Worm (Caenorhabditis elegans) whole organism, L1 larva: ENCODE results near the gene hum-8.
A peak's percentile ranks its signal among the peaks of the same experiment; 100 is the strongest.

ENCODE experiments used
- C04F5.9 ChIP-seq: sonication (generic microtip); optimal IDR thresholded peaks from 2 replicates; lab custom pipeline; 2016; ENCODE audit warnings: missing genetic modification characterization, missing compliant biosample characterization
- C34B4.2 ChIP-seq: sonication (generic microtip); optimal IDR thresholded peaks from 2 replicates; lab custom pipeline; 2017; ENCODE audit warnings: mild to moderate bottlenecking, missing genetic modification characterization, missing compliant biosample characterization
- Y116A8C.19 ChIP-seq: sonication (generic microtip); optimal IDR thresholded peaks from 2 replicates; lab custom pipeline; 2016; ENCODE audit warnings: missing compliant biosample characterization, missing genetic modification characterization, borderline replicate concordance
- aha-1 ChIP-seq: fragments of 150-350 bp; optimal IDR thresholded peaks from 2 replicates; lab custom pipeline; 2014; ENCODE audit warnings: missing biosample characterization, missing genetic modification characterization
- aly-2 ChIP-seq: fragments of 150-350 bp; optimal IDR thresholded peaks from 2 replicates; lab custom pipeline; 2014; ENCODE audit warnings: missing biosample characterization, missing genetic modification characterization
- ama-1 ChIP-seq: fragments of 150-350 bp; optimal IDR thresholded peaks from 2 replicates; lab custom pipeline; 2014
- ceh-8 ChIP-seq: fragments of 200-800 bp; sonication (Bioruptor generic); optimal IDR thresholded peaks from 2 replicates; lab custom pipeline; 2018; ENCODE audit warnings: mild to moderate bottlenecking, missing genetic modification characterization, moderate library complexity, missing compliant biosample characterization
- ceh-88 ChIP-seq: fragments of 200-800 bp; sonication (Bioruptor generic); IDR thresholded peaks from 2 replicates; pipeline ENCODE4 v1.3.6; 2022; ENCODE audit warnings: missing genetic modification characterization, missing compliant biosample characterization
- ceh-90 ChIP-seq: sonication (generic microtip); optimal IDR thresholded peaks from 2 replicates; lab custom pipeline; 2016; ENCODE audit warnings: missing genetic modification characterization, missing compliant biosample characterization
- ces-1 ChIP-seq: fragments of 150-350 bp; optimal IDR thresholded peaks from 2 replicates; lab custom pipeline; 2014; ENCODE audit warnings: missing biosample characterization, missing genetic modification reagents, missing genetic modification characterization
- dpl-1 ChIP-seq, 3 experiments: fragments of 150-350 bp in 2 of 3; sonication (generic microtip) in 1 of 3; optimal IDR thresholded peaks; 2 replicates each; lab custom pipeline; 2014 to 2017; ENCODE audit warnings: missing biosample characterization in 3 of 3, missing genetic modification characterization in 3 of 3, missing genetic modification reagents in 3 of 3
- efl-1 ChIP-seq, 4 experiments: fragments of 150-350 bp; optimal IDR thresholded peaks in 3 of 4; peaks in 1 of 4; 1 replicate in 1 of 4; 2 replicates in 3 of 4; lab custom pipeline; 2014; ENCODE audit warnings: missing biosample characterization in 2 of 4, missing genetic modification characterization in 2 of 4, missing genetic modification reagents in 2 of 4
- efl-3 ChIP-seq: fragments of 200-800 bp; sonication (Bioruptor generic); optimal IDR thresholded peaks from 2 replicates; lab custom pipeline; 2018; ENCODE audit warnings: mild to moderate bottlenecking, missing genetic modification characterization, missing compliant biosample characterization
- elt-2 ChIP-seq: sonication (generic microtip); optimal IDR thresholded peaks from 2 replicates; lab custom pipeline; 2016; ENCODE audit warnings: missing genetic modification characterization, mild to moderate bottlenecking, inconsistent platforms, missing compliant biosample characterization, missing genetic modification reagents
- elt-3 ChIP-seq, 6 experiments: fragments of 150-350 bp in 1 of 6; sonication (generic microtip); optimal IDR thresholded peaks; 2 replicates each; lab custom pipeline; 2017 to 2018; ENCODE audit warnings: missing biosample characterization in 6 of 6, missing genetic modification characterization in 6 of 6, inconsistent platforms in 1 of 6
- ets-5 ChIP-seq: fragments of 200-800 bp; sonication (Bioruptor generic); IDR thresholded peaks from 2 replicates; pipeline ENCODE4 v1.3.6; 2022; ENCODE audit warnings: missing genetic modification characterization, missing compliant biosample characterization
- fkh-10 ChIP-seq: sonication (generic microtip); optimal IDR thresholded peaks from 2 replicates; lab custom pipeline; 2017; ENCODE audit warnings: missing biosample characterization, missing genetic modification reagents, missing genetic modification characterization
- fkh-8 ChIP-seq: sonication (generic microtip); optimal IDR thresholded peaks from 2 replicates; lab custom pipeline; 2016; ENCODE audit warnings: mild to moderate bottlenecking, missing genetic modification characterization, missing compliant biosample characterization
- hpl-2 ChIP-seq: fragments of 150-350 bp; optimal IDR thresholded peaks from 2 replicates; lab custom pipeline; 2014; ENCODE audit warnings: missing biosample characterization, missing genetic modification reagents, missing genetic modification characterization
- irx-1 ChIP-seq: sonication (generic microtip); optimal IDR thresholded peaks from 2 replicates; lab custom pipeline; 2016; ENCODE audit warnings: missing genetic modification characterization, missing compliant biosample characterization
- isw-1 ChIP-seq: fragments of 200-800 bp; sonication (Bioruptor generic); IDR thresholded peaks from 2 replicates; pipeline ENCODE4 v1.3.6; 2022; ENCODE audit warnings: missing genetic modification characterization, missing compliant biosample characterization
- lin-13 ChIP-seq: fragments of 150-350 bp; optimal IDR thresholded peaks from 2 replicates; lab custom pipeline; 2014; ENCODE audit warnings: missing biosample characterization, missing genetic modification reagents, missing genetic modification characterization
- lin-14 ChIP-seq: fragments of 200-800 bp; sonication (Bioruptor generic); optimal IDR thresholded peaks from 2 replicates; lab custom pipeline; 2018; ENCODE audit warnings: mild to moderate bottlenecking, missing genetic modification characterization, moderate library complexity, missing compliant biosample characterization
- lin-39 ChIP-seq: fragments of 150-350 bp; optimal IDR thresholded peaks from 2 replicates; lab custom pipeline; 2014; ENCODE audit warnings: missing biosample characterization, missing genetic modification reagents, missing genetic modification characterization
- lir-3 ChIP-seq: sonication (generic microtip); optimal IDR thresholded peaks from 2 replicates; lab custom pipeline; 2016; ENCODE audit warnings: mild to moderate bottlenecking, missing genetic modification characterization, moderate library complexity, missing compliant biosample characterization; ENCODE audit not compliant: poor library complexity
- mab-9 ChIP-seq: fragments of 200-800 bp; sonication (Bioruptor generic); IDR thresholded peaks from 2 replicates; pipeline ENCODE4 v1.3.6; 2022; ENCODE audit warnings: missing genetic modification reagents, missing genetic modification characterization, missing compliant biosample characterization
- nhr-11 ChIP-seq: fragments of 150-350 bp; optimal IDR thresholded peaks from 2 replicates; lab custom pipeline; 2014; ENCODE audit warnings: missing biosample characterization, missing genetic modification characterization
- nhr-12 ChIP-seq: sonication (generic microtip); optimal IDR thresholded peaks from 2 replicates; lab custom pipeline; 2017; ENCODE audit warnings: missing biosample characterization, missing genetic modification characterization
- nhr-19 ChIP-seq: fragments of 200-800 bp; sonication (Bioruptor generic); conservative IDR thresholded peaks from 2 replicates; pipeline ENCODE4 v1.3.6; 2022; ENCODE audit warnings: missing genetic modification characterization, missing compliant biosample characterization
- nhr-20 ChIP-seq: sonication (generic microtip); optimal IDR thresholded peaks from 2 replicates; lab custom pipeline; 2016; ENCODE audit warnings: mild to moderate bottlenecking, missing genetic modification characterization, missing compliant biosample characterization
- nhr-237 ChIP-seq: fragments of 150-350 bp; optimal IDR thresholded peaks from 2 replicates; lab custom pipeline; 2014; ENCODE audit warnings: missing biosample characterization, missing genetic modification characterization
- nhr-28 ChIP-seq: fragments of 150-350 bp; optimal IDR thresholded peaks from 2 replicates; lab custom pipeline; 2014; ENCODE audit warnings: missing biosample characterization, missing genetic modification characterization
- nhr-76 ChIP-seq: sonication (generic microtip); optimal IDR thresholded peaks from 2 replicates; lab custom pipeline; 2017; ENCODE audit warnings: missing biosample characterization, missing genetic modification characterization
- nhr-77 ChIP-seq: fragments of 150-350 bp; optimal IDR thresholded peaks from 2 replicates; lab custom pipeline; 2014; ENCODE audit warnings: missing biosample characterization, missing genetic modification characterization
- nhr-84 ChIP-seq: sonication (generic microtip); optimal IDR thresholded peaks from 2 replicates; lab custom pipeline; 2017; ENCODE audit warnings: missing biosample characterization, missing genetic modification characterization
- nhr-85 ChIP-seq: sonication (generic microtip); peaks from one replicate; lab custom pipeline; 2016; ENCODE audit warnings: missing genetic modification characterization, inconsistent platforms, missing compliant biosample characterization
- pax-3 ChIP-seq: fragments of 200-800 bp; sonication (Bioruptor generic); optimal IDR thresholded peaks from 2 replicates; lab custom pipeline; 2018; ENCODE audit warnings: mild to moderate bottlenecking, missing genetic modification characterization, moderate library complexity, missing compliant biosample characterization
- skn-1 ChIP-seq: fragments of 150-350 bp; optimal IDR thresholded peaks from 2 replicates; lab custom pipeline; 2014; ENCODE audit warnings: missing biosample characterization, missing genetic modification characterization
- snpc-4 ChIP-seq: fragments of 150-350 bp; optimal IDR thresholded peaks from 2 replicates; lab custom pipeline; 2014; ENCODE audit warnings: missing biosample characterization, missing genetic modification characterization
- sox-4 ChIP-seq: sonication (generic microtip); optimal IDR thresholded peaks from 2 replicates; lab custom pipeline; 2016; ENCODE audit warnings: missing genetic modification characterization, missing compliant biosample characterization
- sptf-1 ChIP-seq: fragments of 150-350 bp; optimal IDR thresholded peaks from 2 replicates; lab custom pipeline; 2014; ENCODE audit warnings: missing biosample characterization, missing genetic modification characterization
- sup-37 ChIP-seq: fragments of 200-800 bp; sonication (Bioruptor generic); optimal IDR thresholded peaks from 2 replicates; lab custom pipeline; 2018; ENCODE audit warnings: mild to moderate bottlenecking, missing genetic modification characterization, missing compliant biosample characterization
- swsn-7 ChIP-seq: sonication (generic microtip); optimal IDR thresholded peaks from 2 replicates; lab custom pipeline; 2016; ENCODE audit warnings: missing genetic modification characterization, missing compliant biosample characterization
- tbx-2 ChIP-seq: sonication (generic microtip); optimal IDR thresholded peaks from 2 replicates; lab custom pipeline; 2016; ENCODE audit warnings: missing genetic modification characterization, missing compliant biosample characterization
- tlp-1 ChIP-seq: fragments of 150-350 bp; optimal IDR thresholded peaks from 2 replicates; lab custom pipeline; 2014; ENCODE audit warnings: missing biosample characterization, missing genetic modification characterization
- unc-130 ChIP-seq: fragments of 150-350 bp; optimal IDR thresholded peaks from 2 replicates; lab custom pipeline; 2017; ENCODE audit warnings: missing biosample characterization, missing genetic modification characterization, inconsistent platforms
- vab-15 ChIP-seq: sonication (generic microtip); optimal IDR thresholded peaks from 2 replicates; lab custom pipeline; 2017; ENCODE audit warnings: missing genotype, mild to moderate bottlenecking, missing genetic modification characterization, missing compliant biosample characterization
- zag-1 ChIP-seq: fragments of 150-350 bp; optimal IDR thresholded peaks from 2 replicates; lab custom pipeline; 2014; ENCODE audit warnings: missing biosample characterization, missing genetic modification characterization
- zip-4 ChIP-seq: fragments of 200-800 bp; sonication (Bioruptor generic); optimal IDR thresholded peaks from 2 replicates; lab custom pipeline; 2018; ENCODE audit warnings: mild to moderate bottlenecking, missing genetic modification characterization, moderate library complexity, missing compliant biosample characterization
- ztf-11 ChIP-seq, 2 experiments: sonication (generic microtip); optimal IDR thresholded peaks; 2 replicates each; lab custom pipeline; 2016 to 2017; ENCODE audit warnings: missing genetic modification characterization in 2 of 2, missing biosample characterization in 1 of 2, missing compliant biosample characterization in 1 of 2

Gene hum-8

DNA sequence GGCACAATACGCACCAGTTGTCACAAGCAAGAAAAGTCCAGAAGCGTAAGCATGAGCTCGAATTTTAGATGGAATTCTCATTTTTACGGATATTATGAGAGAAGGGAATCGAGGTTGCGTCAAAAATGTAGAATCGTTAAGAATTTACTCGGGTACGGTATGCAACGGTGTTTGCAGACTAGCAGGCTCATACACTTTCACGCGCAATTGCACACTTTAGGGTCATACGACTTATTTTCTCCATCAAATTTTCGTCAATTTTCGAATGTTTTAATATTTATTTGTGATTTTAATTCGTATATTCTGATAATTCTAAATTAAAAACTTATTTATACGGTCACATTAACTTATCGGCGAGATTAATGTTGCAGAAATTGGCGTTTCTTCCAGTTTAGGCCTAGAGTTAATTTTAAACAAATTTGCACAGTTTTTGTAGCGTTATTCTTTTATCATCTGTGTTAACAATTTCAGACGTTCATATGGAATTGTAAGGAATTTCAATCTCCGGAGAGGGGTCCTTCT lies 46.9 kb downstream of the hum-8 start, which contains the start of the genes T07A9.15 and nog-1 (continued):
- TF ChIP-seq lir-3 (peak; percentile 18), nhr-19 (GFP tag; lab: Robert Waterston, UW) (peak; percentile 54), nhr-77 (tag; lab: Kevin White, UChicago) (peak; percentile 53), ces-1 (GFP tag; lab: Kevin White, UChicago) (no peak), irx-1 (tag; lab: Kevin White, UChicago) (peak; percentile 6), lin-39 (peak; percentile 29), pax-3 (tag; lab: Kevin White, UChicago) (peak; percentile 23), fkh-8 (tag; lab: Kevin White, UChicago) (peak; percentile 69), fkh-10 (GFP tag; lab: Kevin White, UChicago) (peak; percentile 32), skn-1 (tag; lab: Kevin White, UChicago) (peak; percentile 33), aly-2 (peak; percentile 37), elt-3 (tag; optimal IDR thresholded peaks at IDR 0.05; lab: Kevin White, UChicago) (peak in 2 of 6 experiments; percentile 22 to 48), mab-9 (GFP tag; lab: Robert Waterston, UW) (no peak), isw-1 (GFP tag; lab: Robert Waterston, UW) (peak; percentile 56), nhr-28 (tag; lab: Kevin White, UChicago) (no peak)

- TF ChIP-seq nhr-20: peak; percentile 92
- no peak for TF ChIP-seq aly-2
- TF ChIP-seq C04F5.9 (tag; lab: Kevin White, UChicago): peak; percentile 73
- peak; percentile 92 for TF ChIP-seq nhr-85 (tag; lab: Kevin White, UChicago)
- peak; percentile 74 for TF ChIP-seq elt-2 (tag; lab: Kevin White, UChicago)
- TF ChIP-seq ceh-8: peak; percentile 77
- TF ChIP-seq ceh-88 (GFP tag; lab: Robert Waterston, UW): peak; percentile 65
- peak; percentile 66 to 73 (median 71) for TF ChIP-seq dpl-1 (GFP tag; optimal IDR thresholded peaks at IDR 0.05; lab: Kevin White, UChicago)
- TF ChIP-seq efl-1 (optimal IDR thresholded peaks at IDR 0.05; lab: Kevin White, UChicago): peak; percentile 80 to 81
- peak; percentile 69 to 98 for TF ChIP-seq efl-1 (GFP tag; optimal IDR thresholded peaks at IDR 0.05 in 1 of 2; lab: Kevin White, UChicago)
- peak in 1 of 2 experiments; percentile 96 for TF ChIP-seq ztf-11 (tag; optimal IDR thresholded peaks at IDR 0.05; lab: Kevin White, UChicago)
- no peak for TF ChIP-seq ets-5 (GFP tag; lab: Robert Waterston, UW)
- TF ChIP-seq nhr-11 (tag; lab: Kevin White, UChicago): peak; percentile 52
- TF ChIP-seq zag-1 (tag; lab: Kevin White, UChicago): no peak
- TF ChIP-seq ceh-90 (tag; lab: Kevin White, UChicago): peak; percentile 49
- TF ChIP-seq efl-3 (GFP tag; lab: Kevin White, UChicago): peak; percentile 76
- TF ChIP-seq nhr-237 (tag; lab: Kevin White, UChicago): peak; percentile 41
- TF ChIP-seq zip-4 (GFP tag; lab: Kevin White, UChicago): peak; percentile 65
- TF ChIP-seq lin-13 (GFP tag; lab: Kevin White, UChicago): peak; percentile 83
- peak; percentile 90 for TF ChIP-seq sox-4 (tag; lab: Kevin White, UChicago)
- peak; percentile 93 for TF ChIP-seq tbx-2 (tag; lab: Kevin White, UChicago)
- TF ChIP-seq aha-1: no peak
- TF ChIP-seq vab-15: peak; percentile 87
- TF ChIP-seq irx-1 (tag; lab: Kevin White, UChicago): peak; percentile 73
- peak; percentile 60 for TF ChIP-seq hpl-2 (GFP tag; lab: Kevin White, UChicago)
- peak; percentile 88 for TF ChIP-seq lin-14 (GFP tag; lab: Kevin White, UChicago)
- peak; percentile 5 for TF ChIP-seq ama-1 (lab: Kevin White, UChicago)
- TF ChIP-seq sup-37: peak; percentile 70
- no peak for TF ChIP-seq nhr-76
- TF ChIP-seq C34B4.2 (tag; lab: Kevin White, UChicago): no peak
- TF ChIP-seq nhr-84: no peak
- TF ChIP-seq Y116A8C.19 (tag; lab: Kevin White, UChicago): peak; percentile 7
- TF ChIP-seq nhr-28 (tag; lab: Kevin White, UChicago): no peak
- peak; percentile 89 for TF ChIP-seq pax-3 (tag; lab: Kevin White, UChicago)
- TF ChIP-seq nhr-12 (tag; lab: Kevin White, UChicago): no peak
- TF ChIP-seq sptf-1 (tag; lab: Kevin White, UChicago): no peak
- TF ChIP-seq ces-1 (GFP tag; lab: Kevin White, UChicago): no peak
- peak; percentile 83 for TF ChIP-seq snpc-4 (tag; lab: Kevin White, UChicago)
- TF ChIP-seq swsn-7 (tag; lab: Kevin White, UChicago): peak; percentile 95
- TF ChIP-seq unc-130 (tag; lab: Kevin White, UChicago): peak; percentile 97
- TF ChIP-seq tlp-1 (tag; lab: Kevin White, UChicago): no peak
Measured at ce11 chrIV:390279-390678, 50.1 kb downstream of the hum-8 start, which contains the start of the genes ears-2 and uncp-18. Gene ears-2, minus strand, starts transcription at chrIV:390468. Gene uncp-18, plus strand, starts transcription at chrIV:390560.
